Worm (Caenorhabditis elegans) whole organism, L2 larva: Measurements from ENCODE around the gene tbc-11.

Experiments
- alr-1 ChIP-seq: fragments of 150-350 bp; optimal IDR thresholded peaks from 2 replicates; lab custom pipeline; 2014; ENCODE audit warnings: missing biosample characterization, missing genetic modification characterization
- lsy-2 ChIP-seq, 2 experiments: fragments of 150-350 bp in 1 of 2; sonication (generic microtip) in 1 of 2; optimal IDR thresholded peaks; 2 replicates each; lab custom pipeline; 2014 to 2017; ENCODE audit warnings: missing biosample characterization in 2 of 2, missing genetic modification characterization in 2 of 2

DNA sequence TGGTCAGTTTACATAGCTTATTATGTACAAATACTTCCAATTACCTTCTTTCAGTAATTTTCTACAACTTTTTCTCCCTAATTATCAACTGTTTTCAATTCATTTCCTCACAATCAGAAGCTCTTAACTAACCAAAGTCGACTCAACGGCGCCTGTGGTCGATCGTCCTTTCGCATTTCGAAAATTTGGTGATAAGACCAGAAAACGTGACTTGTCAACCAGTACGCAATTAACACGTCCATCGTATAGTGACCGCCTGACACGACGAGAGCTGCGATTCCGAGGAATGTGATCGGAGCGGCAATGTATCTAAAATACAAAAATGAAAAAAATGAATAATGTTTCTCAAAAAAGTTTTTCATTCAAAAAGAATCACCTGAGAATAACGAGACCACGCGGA, 20.9 kb downstream of the tbc-11 start:
- no peak for TF ChIP-seq lsy-2 (tag; optimal IDR thresholded peaks at IDR 0.05; lab: Kevin White, UChicago)
- TF ChIP-seq alr-1 (tag; lab: Kevin White, UChicago): no peak
